Fruit fly (Drosophila melanogaster): ENCODE results near the gene Dnah3.

Dnah3 gene

dm6 chr3L:4855208-4855607 lies 5.9 kb upstream of the Dnah3 start:
- TF ChIP-seq CG17801 (GFP tag; optimal IDR thresholded peaks at IDR 0.05; ENCODE audit: partially characterized antibody), result no peak

dm6 chr3L:4860370-4860769 lies 699 bp upstream of the Dnah3 start, which contains the start of gene CG32235:
Gene CG32235, minus strand, starts transcription at chr3L:4860470.
- no peak for TF ChIP-seq CG17801 (GFP tag; optimal IDR thresholded peaks at IDR 0.05; ENCODE audit: partially characterized antibody)

- TF ChIP-seq CG17801 (GFP tag; optimal IDR thresholded peaks at IDR 0.05; ENCODE audit: partially characterized antibody), result no peak
Observed at dm6 chr3L:4896564-4896963, 35.5 kb downstream of the Dnah3 start, which contains the start of gene CG13705. Gene CG13705, plus strand, starts transcription at chr3L:4896864.

- TF ChIP-seq CG17801 (GFP tag; optimal IDR thresholded peaks at IDR 0.05; ENCODE audit: partially characterized antibody), result no peak
Observed at dm6 chr3L:4898647-4899046, 37.6 kb downstream of the Dnah3 start, which contains the start of gene hoka. Gene hoka, plus strand, starts transcription at chr3L:4898900.

- TF ChIP-seq CG17801 (GFP tag; optimal IDR thresholded peaks at IDR 0.05; ENCODE audit: partially characterized antibody), result no peak
Observed at dm6 chr3L:4899117-4899516, 38.0 kb downstream of the Dnah3 start.

dm6 chr3L:4910068-4910467 lies 49.0 kb downstream of the Dnah3 start, which contains the start of gene Rh50:
Gene Rh50, plus strand, starts transcription at chr3L:4910368.
- no peak for TF ChIP-seq CG17801 (GFP tag; optimal IDR thresholded peaks at IDR 0.05; ENCODE audit: partially characterized antibody)

- TF ChIP-seq CG17801 (GFP tag; optimal IDR thresholded peaks at IDR 0.05; ENCODE audit: partially characterized antibody), result no peak
Observed at dm6 chr3L:4920935-4921334, 59.9 kb downstream of the Dnah3 start.

dm6 chr3L:4924612-4925011 lies 63.5 kb downstream of the Dnah3 start:
- no peak for TF ChIP-seq CG17801 (GFP tag; optimal IDR thresholded peaks at IDR 0.05; ENCODE audit: partially characterized antibody)

- TF ChIP-seq CG17801 (GFP tag; optimal IDR thresholded peaks at IDR 0.05; ENCODE audit: partially characterized antibody), result no peak
Observed at dm6 chr3L:4929781-4930180, 68.7 kb downstream of the Dnah3 start.
